Worm (Caenorhabditis elegans): Measurements from ENCODE around the gene ceh-79.
A peak's percentile ranks its signal among the peaks of the same experiment; 100 is the strongest.

ceh-79 gene

DNA sequence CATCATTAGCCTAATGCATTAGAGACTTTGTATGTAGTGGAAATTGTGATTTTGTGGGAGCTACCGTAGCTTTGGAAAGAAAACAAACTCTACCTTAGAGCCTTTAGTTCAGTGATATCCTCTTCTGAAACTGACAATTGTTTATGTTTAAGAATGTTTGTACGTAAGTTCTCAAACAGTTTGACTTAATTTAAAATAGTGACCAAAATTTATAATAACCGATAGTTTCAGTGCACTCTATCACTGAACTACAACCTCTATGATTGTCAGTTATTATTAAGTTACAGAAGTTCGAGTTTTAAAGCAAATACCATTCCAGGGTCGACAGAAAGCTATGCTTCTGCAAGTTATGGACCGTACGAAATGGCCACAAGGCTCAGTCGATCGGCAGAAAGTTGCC lies 7.0 kb downstream of the ceh-79 start, which contains the start of gene C50B6.1 (continued):
- TF ChIP-seq B0019.2 (GFP tag; conservative IDR thresholded peaks at IDR 0.05) = no peak

DNA sequence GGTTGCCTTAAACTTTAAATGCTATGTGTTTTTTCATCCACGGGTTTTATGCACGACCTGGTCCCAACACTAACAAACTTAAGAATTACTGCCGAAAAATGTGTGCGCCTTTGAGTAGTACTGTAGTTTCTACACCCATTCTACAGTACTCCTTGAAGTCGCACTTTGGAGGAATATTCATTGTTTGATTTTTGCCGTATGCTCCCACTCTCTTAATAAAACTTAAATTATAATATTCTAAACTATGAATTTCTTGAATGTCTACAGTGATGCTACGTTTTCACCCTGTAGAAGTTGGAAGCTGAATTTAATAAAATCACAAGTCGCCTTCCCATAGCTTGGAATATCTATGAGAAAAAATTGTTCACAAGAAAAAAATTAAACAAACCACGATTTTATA lies 8.2 kb downstream of the ceh-79 start:
- TF ChIP-seq ekl-4 (GFP tag; IDR thresholded peaks at IDR 0.05) (peak; percentile 72; the same call in 1 of the 2 replicates), Y95B8A.8 (GFP tag; IDR thresholded peaks at IDR 0.05) (0 out of 2 replicates have a peak, but pooled peaks have one; percentile 48), C17E4.6 (GFP tag; IDR thresholded peaks at IDR 0.05) (no peak), B0336.3 (GFP tag; IDR thresholded peaks at IDR 0.05) (peak; percentile 47; the same call in 1 of the 2 replicates), F57C9.4 (tag; optimal IDR thresholded peaks at IDR 0.05) (no peak), lin-54 (GFP tag; optimal IDR thresholded peaks at IDR 0.05) (peak; percentile 25), repo-1 (tag; optimal IDR thresholded peaks at IDR 0.05) (peak; percentile 20), nhr-27 (tag; optimal IDR thresholded peaks at IDR 0.05) (no peak), hsf-1 (GFP tag; IDR thresholded peaks at IDR 0.05) (peak; percentile 68), F57A8.1 (GFP tag; optimal IDR thresholded peaks at IDR 0.05) (no peak), unc-130 (GFP tag; optimal IDR thresholded peaks at IDR 0.05) (peak; percentile 13), snpc-4 (GFP tag; optimal IDR thresholded peaks at IDR 0.05) (peak; percentile 10), snpc-4 (tag; optimal IDR thresholded peaks at IDR 0.05) (peak in 1 of 4 experiments; percentile 21), athp-1 (tag; optimal IDR thresholded peaks at IDR 0.05) (no peak), chd-7 (tag; optimal IDR thresholded peaks at IDR 0.05) (no peak), F37B4.10 (GFP tag; IDR thresholded peaks at IDR 0.05) (no peak), K12H6.12 (tag; optimal IDR thresholded peaks at IDR 0.05) (no peak), B0035.1 (tag; optimal IDR thresholded peaks at IDR 0.05) (no peak), D2030.7 (GFP tag; IDR thresholded peaks at IDR 0.05) (peak; percentile 54; the same call in 1 of the 2 replicates), cebp-1 (GFP tag; IDR thresholded peaks at IDR 0.05) (no peak), cebp-1 (tag; optimal IDR thresholded peaks at IDR 0.05) (peak; percentile 17), madf-6 (GFP tag; IDR thresholded peaks at IDR 0.05) (peak; percentile 75), sdz-38 (tag; optimal IDR thresholded peaks at IDR 0.05) (no peak), xnd-1 (tag; optimal IDR thresholded peaks at IDR 0.05) (peak; percentile 11), hlh-26 (GFP tag; conservative IDR thresholded peaks at IDR 0.05) (no peak), aptf-3 (GFP tag; IDR thresholded peaks at IDR 0.05) (no peak), tlf-1 (GFP tag; optimal IDR thresholded peaks at IDR 0.05) (peak; percentile 54), F33H1.4 (GFP tag; IDR thresholded peaks at IDR 0.05) (peak; percentile 29), lsl-1 (GFP tag; optimal IDR thresholded peaks at IDR 0.05) (peak; percentile 24), madf-3 (GFP tag; IDR thresholded peaks at IDR 0.05) (peak; percentile 63; the same call in 1 of the 2 replicates), F10E7.11 (tag; optimal IDR thresholded peaks at IDR 0.05) (no peak), unc-62 (GFP tag; optimal IDR thresholded peaks at IDR 0.05) (no peak), Y53G8AR.9 (GFP tag; conservative IDR thresholded peaks at IDR 0.05) (peak; percentile 43; the same call in 1 of the 2 replicates), mcd-1 (GFP tag; IDR thresholded peaks at IDR 0.05) (no peak), ztf-25 (GFP tag; IDR thresholded peaks at IDR 0.05) (0 out of 2 replicates have a peak, but pooled peaks have one; percentile 53), lin-35 (GFP tag; optimal IDR thresholded peaks at IDR 0.05) (no peak), pha-4 (tag; optimal IDR thresholded peaks at IDR 0.05) (no peak), F49E8.2 (tag; optimal IDR thresholded peaks at IDR 0.05; ENCODE audit: insufficient read depth) (no peak), attf-5 (GFP tag; optimal IDR thresholded peaks at IDR 0.05) (no peak), hmg-1.2 (GFP tag; IDR thresholded peaks at IDR 0.05) (peak; percentile 36; the same call in 1 of the 2 replicates), ama-1 (optimal IDR thresholded peaks at IDR 0.05) (no peak), ama-1 (GFP tag; optimal IDR thresholded peaks at IDR 0.05) (no peak), rcor-1 (GFP tag; IDR thresholded peaks at IDR 0.05) (0 out of 2 replicates have a peak, but pooled peaks have one; percentile 14), hrde-1 (tag; optimal IDR thresholded peaks at IDR 0.05; ENCODE audit: borderline replicate concordance) (peak; percentile 78), nhr-120 (GFP tag; IDR thresholded peaks at IDR 0.05) (no peak), F52B5.7 (tag; optimal IDR thresholded peaks at IDR 0.05) (peak; percentile 21)
